Fruit fly (Drosophila melanogaster): ENCODE data around the gene CG32212.

CG32212 gene

dm6 chr3L:19494954-19495353 lies 7.6 kb downstream of the CG32212 start:
- TF ChIP-seq pan (optimal IDR thresholded peaks at IDR 0.05) (no peak), CG8478 (optimal IDR thresholded peaks at IDR 0.05) (no peak), psq (optimal IDR thresholded peaks at IDR 0.05) (no peak), EcR (GFP tag; optimal IDR thresholded peaks at IDR 0.05) (no peak), usp (GFP tag; optimal IDR thresholded peaks at IDR 0.05) (no peak), Dll (optimal IDR thresholded peaks at IDR 0.05) (no peak)

- TF ChIP-seq EcR (GFP tag; optimal IDR thresholded peaks at IDR 0.05) (no peak), psq (optimal IDR thresholded peaks at IDR 0.05) (no peak), usp (GFP tag; optimal IDR thresholded peaks at IDR 0.05) (no peak)
Observed at dm6 chr3L:19495991-19496588, 8.7 kb downstream of the CG32212 start.

DNA sequence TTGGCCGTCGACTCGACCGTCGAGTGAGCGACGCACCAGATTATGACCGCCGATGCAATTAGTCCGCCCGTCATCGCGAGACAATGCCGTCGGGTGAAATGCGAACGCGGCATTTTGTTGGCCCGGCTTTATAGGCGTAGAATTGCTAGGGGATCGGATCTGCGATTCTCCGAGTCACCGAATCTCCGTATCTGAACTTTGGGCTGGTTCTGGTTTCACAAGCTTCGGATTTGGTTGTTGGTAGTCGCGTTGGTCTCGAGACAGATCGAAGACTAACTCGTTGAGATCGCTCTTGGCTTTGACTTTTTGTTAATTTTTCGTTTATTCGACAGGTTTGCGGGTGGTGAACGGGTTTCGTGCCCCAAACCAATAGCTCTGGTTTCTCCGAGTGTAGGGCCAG lies 9.2 kb downstream of the CG32212 start:
- no peak for TF ChIP-seq Dll (optimal IDR thresholded peaks at IDR 0.05)
- TF ChIP-seq pan (optimal IDR thresholded peaks at IDR 0.05) = no peak
- no peak for TF ChIP-seq psq (optimal IDR thresholded peaks at IDR 0.05)
- TF ChIP-seq CG8478 (optimal IDR thresholded peaks at IDR 0.05) = no peak
- no peak for TF ChIP-seq usp (GFP tag; optimal IDR thresholded peaks at IDR 0.05)
- TF ChIP-seq EcR (GFP tag; optimal IDR thresholded peaks at IDR 0.05) = no peak

- no peak for TF ChIP-seq psq (optimal IDR thresholded peaks at IDR 0.05)
Observed at dm6 chr3L:19497135-19497534, 9.8 kb downstream of the CG32212 start.

dm6 chr3L:19497623-19498022 lies 10.3 kb downstream of the CG32212 start, which contains the start of gene CG9449:
CG9449 (minus strand) TSS chr3L:19497723.
- TF ChIP-seq Dll (optimal IDR thresholded peaks at IDR 0.05) = no peak
- no peak for TF ChIP-seq EcR (GFP tag; optimal IDR thresholded peaks at IDR 0.05)
- no peak for TF ChIP-seq usp (GFP tag; optimal IDR thresholded peaks at IDR 0.05)
- TF ChIP-seq psq (optimal IDR thresholded peaks at IDR 0.05) = no peak
- no peak for TF ChIP-seq CG8478 (optimal IDR thresholded peaks at IDR 0.05)
- no peak for TF ChIP-seq pan (optimal IDR thresholded peaks at IDR 0.05)

dm6 chr3L:19499334-19499733 lies 12.0 kb downstream of the CG32212 start:
- TF ChIP-seq CG8478 (optimal IDR thresholded peaks at IDR 0.05) (no peak), pan (optimal IDR thresholded peaks at IDR 0.05) (no peak), usp (GFP tag; optimal IDR thresholded peaks at IDR 0.05) (no peak), psq (optimal IDR thresholded peaks at IDR 0.05) (no peak)

dm6 chr3L:19500698-19501097 lies 13.3 kb downstream of the CG32212 start, which contains the start of gene CG9451:
CG9451 (minus strand) TSS chr3L:19500798.
- TF ChIP-seq Dll (optimal IDR thresholded peaks at IDR 0.05) = no peak
- no peak for TF ChIP-seq psq (optimal IDR thresholded peaks at IDR 0.05)
- no peak for TF ChIP-seq pan (optimal IDR thresholded peaks at IDR 0.05)
- TF ChIP-seq usp (GFP tag; optimal IDR thresholded peaks at IDR 0.05) = no peak
- TF ChIP-seq CG8478 (optimal IDR thresholded peaks at IDR 0.05) = no peak

- TF ChIP-seq pan (optimal IDR thresholded peaks at IDR 0.05) (no peak), usp (GFP tag; optimal IDR thresholded peaks at IDR 0.05) (no peak), CG8478 (optimal IDR thresholded peaks at IDR 0.05) (no peak), psq (optimal IDR thresholded peaks at IDR 0.05) (no peak)
Observed at dm6 chr3L:19503770-19504169, 16.4 kb downstream of the CG32212 start, which contains the start of gene CG9452. CG9452 (minus strand) TSS chr3L:19503870.

DNA sequence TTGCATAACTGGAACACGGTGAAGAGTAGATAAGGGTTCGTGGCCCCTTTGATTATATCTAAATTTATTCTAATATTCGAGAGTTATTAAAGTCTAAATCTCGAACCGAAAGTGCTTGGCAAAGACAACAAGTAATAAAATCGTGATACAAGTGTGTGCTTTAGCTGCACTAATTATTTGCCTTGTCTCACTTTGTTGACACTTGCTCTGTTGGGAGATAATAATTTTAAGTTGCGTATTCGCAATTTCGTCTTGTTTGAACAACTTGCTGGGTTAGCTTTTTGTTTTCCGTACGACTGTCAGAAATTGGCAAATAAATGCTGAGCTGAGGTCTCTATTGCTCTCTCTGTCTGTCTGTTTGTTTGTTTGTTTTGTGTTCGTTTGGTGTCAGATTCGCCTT lies 17.4 kb downstream of the CG32212 start:
- no peak for TF ChIP-seq EcR (GFP tag; optimal IDR thresholded peaks at IDR 0.05)
- no peak for TF ChIP-seq pan (optimal IDR thresholded peaks at IDR 0.05)
- TF ChIP-seq usp (GFP tag; optimal IDR thresholded peaks at IDR 0.05) = no peak
- no peak for TF ChIP-seq Dll (optimal IDR thresholded peaks at IDR 0.05)
- TF ChIP-seq psq (optimal IDR thresholded peaks at IDR 0.05) = no peak
- TF ChIP-seq CG8478 (optimal IDR thresholded peaks at IDR 0.05) = no peak

DNA sequence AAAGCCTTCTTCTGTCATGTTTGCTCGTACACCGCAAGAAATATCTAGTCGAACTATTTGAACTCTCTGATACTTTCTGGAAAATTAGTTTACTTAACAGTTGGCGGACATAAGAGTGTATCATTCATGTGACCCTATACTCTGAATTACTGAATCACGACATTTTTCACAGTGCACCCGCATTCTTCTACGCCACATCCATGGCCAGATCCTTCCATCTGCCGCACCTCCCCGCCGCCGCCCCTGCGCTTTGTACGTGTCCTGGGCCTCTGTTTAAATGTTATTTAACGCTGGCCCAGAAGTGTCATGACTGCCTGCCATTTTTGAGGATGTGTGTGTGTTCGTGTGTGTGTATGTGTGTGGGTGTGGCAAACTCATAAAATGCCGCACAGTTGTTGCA lies 25.3 kb downstream of the CG32212 start:
- TF ChIP-seq CG8478 (optimal IDR thresholded peaks at IDR 0.05) = no peak
- TF ChIP-seq usp (GFP tag; optimal IDR thresholded peaks at IDR 0.05) = no peak
- no peak for TF ChIP-seq Dll (optimal IDR thresholded peaks at IDR 0.05)
- no peak for TF ChIP-seq EcR (GFP tag; optimal IDR thresholded peaks at IDR 0.05)
- no peak for TF ChIP-seq psq (optimal IDR thresholded peaks at IDR 0.05)
- no peak for TF ChIP-seq pan (optimal IDR thresholded peaks at IDR 0.05)

dm6 chr3L:19516547-19516946 lies 29.2 kb downstream of the CG32212 start:
- TF ChIP-seq CG8478 (optimal IDR thresholded peaks at IDR 0.05) (no peak), EcR (GFP tag; optimal IDR thresholded peaks at IDR 0.05) (no peak), pan (optimal IDR thresholded peaks at IDR 0.05) (no peak), psq (optimal IDR thresholded peaks at IDR 0.05) (no peak), usp (GFP tag; optimal IDR thresholded peaks at IDR 0.05) (no peak), Dll (optimal IDR thresholded peaks at IDR 0.05) (no peak)

DNA sequence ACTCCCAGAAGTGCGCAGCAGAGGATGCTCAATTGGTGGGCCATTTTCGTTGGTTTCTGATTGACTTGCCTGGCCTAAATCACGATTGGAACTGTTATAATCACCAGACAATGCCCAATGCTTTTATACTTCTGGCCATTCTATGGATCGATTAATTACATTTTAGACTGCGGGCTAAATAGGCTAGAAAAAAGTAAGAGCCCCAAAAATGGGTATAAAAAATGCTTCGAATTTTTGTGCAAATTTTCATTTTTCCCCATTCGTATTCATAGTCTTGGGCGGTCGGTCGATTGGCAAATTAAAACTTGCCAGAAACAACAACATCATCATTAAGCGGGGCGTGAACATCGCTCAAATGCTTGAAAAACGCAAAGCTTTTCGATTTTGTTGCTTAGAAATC lies 30.9 kb downstream of the CG32212 start, which contains the start of gene Cpr76Ba:
Gene Cpr76Ba, minus strand, starts transcription at position 101 of the 400 bp plus-strand sequence.
- TF ChIP-seq usp (GFP tag; optimal IDR thresholded peaks at IDR 0.05) (no peak), CG8478 (optimal IDR thresholded peaks at IDR 0.05) (no peak), EcR (GFP tag; optimal IDR thresholded peaks at IDR 0.05) (no peak), pan (optimal IDR thresholded peaks at IDR 0.05) (no peak), Dll (optimal IDR thresholded peaks at IDR 0.05) (no peak), psq (optimal IDR thresholded peaks at IDR 0.05) (no peak)

- no peak for TF ChIP-seq Dll (optimal IDR thresholded peaks at IDR 0.05)
- no peak for TF ChIP-seq CG8478 (optimal IDR thresholded peaks at IDR 0.05)
- no peak for TF ChIP-seq usp (GFP tag; optimal IDR thresholded peaks at IDR 0.05)
- TF ChIP-seq EcR (GFP tag; optimal IDR thresholded peaks at IDR 0.05) = no peak
- no peak for TF ChIP-seq pan (optimal IDR thresholded peaks at IDR 0.05)
- no peak for TF ChIP-seq psq (optimal IDR thresholded peaks at IDR 0.05)
Observed at dm6 chr3L:19519349-19519748, 32.0 kb downstream of the CG32212 start, which contains the start of gene Cpr76Bb. Cpr76Bb (plus strand) TSS chr3L:19519649.
